Worm (Caenorhabditis elegans) whole organism, L2 larva: ENCODE data around the gene haf-3.
A peak's percentile ranks its signal among the peaks of the same experiment; 100 is the strongest.

Source experiments
- C34F6.9 ChIP-seq: fragments of 150-350 bp; optimal IDR thresholded peaks from 2 replicates; lab custom pipeline; 2014; ENCODE audit warnings: missing biosample characterization, missing genetic modification characterization
- F13H6.1 ChIP-seq: sonication (generic microtip); optimal IDR thresholded peaks from 2 replicates; lab custom pipeline; 2016; ENCODE audit warnings: missing genetic modification characterization, missing compliant biosample characterization
- R02D3.7 ChIP-seq: fragments of 150-350 bp; optimal IDR thresholded peaks from 2 replicates; lab custom pipeline; 2014; ENCODE audit warnings: missing biosample characterization, missing genetic modification characterization
- Y55F3AM.14 ChIP-seq: fragments of 200-800 bp; sonication (Bioruptor generic); optimal IDR thresholded peaks from 2 replicates; lab custom pipeline; 2018; ENCODE audit warnings: mild to moderate bottlenecking, missing genetic modification characterization, missing compliant biosample characterization
- ZK546.5 ChIP-seq: sonication (generic microtip); optimal IDR thresholded peaks from 2 replicates; lab custom pipeline; 2017; ENCODE audit warnings: missing biosample characterization, missing genetic modification characterization
- alr-1 ChIP-seq: fragments of 150-350 bp; optimal IDR thresholded peaks from 2 replicates; lab custom pipeline; 2014; ENCODE audit warnings: missing biosample characterization, missing genetic modification characterization
- aly-2 ChIP-seq: fragments of 150-350 bp; optimal IDR thresholded peaks from 2 replicates; lab custom pipeline; 2014; ENCODE audit warnings: missing biosample characterization, missing genetic modification characterization
- ama-1 ChIP-seq: fragments of 150-350 bp; optimal IDR thresholded peaks from 2 replicates; lab custom pipeline; 2018; ENCODE audit warnings: inconsistent platforms
- blmp-1 ChIP-seq: sonication (generic microtip); optimal IDR thresholded peaks from 2 replicates; lab custom pipeline; 2017; ENCODE audit warnings: missing genetic modification characterization, mild to moderate bottlenecking, missing compliant biosample characterization, antibody characterized with exemption, moderate library complexity; ENCODE audit not compliant: insufficient read depth
- ceh-16 ChIP-seq: fragments of 150-350 bp; optimal IDR thresholded peaks from 2 replicates; lab custom pipeline; 2014; ENCODE audit warnings: missing biosample characterization, missing genetic modification characterization
- ceh-82 ChIP-seq: fragments of 150-350 bp; optimal IDR thresholded peaks from 2 replicates; lab custom pipeline; 2014; ENCODE audit warnings: missing biosample characterization, missing genetic modification characterization
- crh-2 ChIP-seq: sonication (generic microtip); optimal IDR thresholded peaks from 2 replicates; lab custom pipeline; 2017; ENCODE audit warnings: missing biosample characterization, missing genetic modification characterization
- dmd-4 ChIP-seq: sonication (generic microtip); optimal IDR thresholded peaks from 2 replicates; lab custom pipeline; 2017; ENCODE audit warnings: missing biosample characterization, missing genetic modification characterization
- egl-27 ChIP-seq: sonication (generic microtip); optimal IDR thresholded peaks from 3 replicates; lab custom pipeline; 2017; ENCODE audit warnings: missing biosample characterization, missing genetic modification reagents, missing genetic modification characterization
- elt-1 ChIP-seq: fragments of 150-350 bp; optimal IDR thresholded peaks from 2 replicates; lab custom pipeline; 2014; ENCODE audit warnings: missing biosample characterization, missing genetic modification characterization
- elt-3 ChIP-seq: sonication (generic microtip); optimal IDR thresholded peaks from 2 replicates; lab custom pipeline; 2017; ENCODE audit warnings: missing biosample characterization, missing genetic modification characterization
- fos-1 ChIP-seq: fragments of 150-350 bp; optimal IDR thresholded peaks from 2 replicates; lab custom pipeline; 2014; ENCODE audit warnings: missing biosample characterization, missing genetic modification characterization
- gmeb-1 ChIP-seq: fragments of 150-350 bp; optimal IDR thresholded peaks from 2 replicates; lab custom pipeline; 2014; ENCODE audit warnings: missing biosample characterization, missing genetic modification characterization
- lin-11 ChIP-seq: fragments of 150-350 bp; sonication (generic microtip); optimal IDR thresholded peaks from 2 replicates; lab custom pipeline; 2014; ENCODE audit warnings: missing biosample characterization, missing genetic modification characterization, inconsistent platforms, mixed read lengths
- lin-13 ChIP-seq: fragments of 150-350 bp; optimal IDR thresholded peaks from 2 replicates; lab custom pipeline; 2014; ENCODE audit warnings: missing biosample characterization, missing genetic modification reagents, missing genetic modification characterization
- lin-39 ChIP-seq: fragments of 150-350 bp; optimal IDR thresholded peaks from 2 replicates; lab custom pipeline; 2014; ENCODE audit warnings: missing biosample characterization, missing genetic modification reagents, missing genetic modification characterization
- lsy-2 ChIP-seq, 2 experiments: fragments of 150-350 bp in 1 of 2; sonication (generic microtip) in 1 of 2; optimal IDR thresholded peaks; 2 replicates each; lab custom pipeline; 2014 to 2017; ENCODE audit warnings: missing biosample characterization in 2 of 2, missing genetic modification characterization in 2 of 2
- mab-5 ChIP-seq: fragments of 150-350 bp; optimal IDR thresholded peaks from 2 replicates; lab custom pipeline; 2014; ENCODE audit warnings: missing biosample characterization, missing genetic modification characterization
- mbf-1 ChIP-seq: sonication (generic microtip); optimal IDR thresholded peaks from 2 replicates; lab custom pipeline; 2017; ENCODE audit warnings: missing biosample characterization, missing genetic modification characterization
- mdl-1 ChIP-seq, 2 experiments: fragments of 150-350 bp in 1 of 2; sonication (generic microtip) in 1 of 2; optimal IDR thresholded peaks; 2 replicates each; lab custom pipeline; 2017; ENCODE audit warnings: missing biosample characterization in 2 of 2, missing genetic modification characterization in 2 of 2
- nhr-10 ChIP-seq: sonication (generic microtip); optimal IDR thresholded peaks from 2 replicates; lab custom pipeline; 2017; ENCODE audit warnings: missing biosample characterization, missing genetic modification characterization
- nhr-11 ChIP-seq: fragments of 150-350 bp; optimal IDR thresholded peaks from 2 replicates; lab custom pipeline; 2014; ENCODE audit warnings: missing biosample characterization, missing genetic modification characterization
- nhr-12 ChIP-seq: fragments of 150-350 bp; optimal IDR thresholded peaks from 2 replicates; lab custom pipeline; 2014; ENCODE audit warnings: missing biosample characterization, missing genetic modification characterization
- nhr-129 ChIP-seq: fragments of 150-350 bp; optimal IDR thresholded peaks from 2 replicates; lab custom pipeline; 2014; ENCODE audit warnings: missing biosample characterization, missing genetic modification characterization
- nhr-21 ChIP-seq: fragments of 150-350 bp; optimal IDR thresholded peaks from 2 replicates; lab custom pipeline; 2014; ENCODE audit warnings: missing biosample characterization, missing genetic modification characterization
- nhr-23 ChIP-seq: fragments of 150-350 bp; optimal IDR thresholded peaks from 2 replicates; lab custom pipeline; 2014; ENCODE audit warnings: missing biosample characterization, missing genetic modification reagents, missing genetic modification characterization
- nhr-237 ChIP-seq: fragments of 150-350 bp; optimal IDR thresholded peaks from 2 replicates; lab custom pipeline; 2014; ENCODE audit warnings: missing biosample characterization, missing genetic modification characterization
- nhr-25 ChIP-seq: fragments of 150-350 bp; sonication (generic microtip); optimal IDR thresholded peaks from 3 replicates; lab custom pipeline; 2014; ENCODE audit warnings: missing biosample characterization, missing genetic modification characterization
- nhr-6 ChIP-seq: fragments of 150-350 bp; optimal IDR thresholded peaks from 2 replicates; lab custom pipeline; 2014; ENCODE audit warnings: missing biosample characterization, missing genetic modification characterization
- nhr-77 ChIP-seq: fragments of 150-350 bp; optimal IDR thresholded peaks from 2 replicates; lab custom pipeline; 2014; ENCODE audit warnings: missing biosample characterization, missing genetic modification characterization
- peb-1 ChIP-seq: fragments of 150-350 bp; optimal IDR thresholded peaks from 2 replicates; lab custom pipeline; 2014; ENCODE audit warnings: missing biosample characterization, missing genetic modification characterization
- sem-4 ChIP-seq: fragments of 150-350 bp; optimal IDR thresholded peaks from 2 replicates; lab custom pipeline; 2014; ENCODE audit warnings: missing biosample characterization, missing genetic modification reagents, missing genetic modification characterization
- skn-1 ChIP-seq: sonication (generic microtip); optimal IDR thresholded peaks from 2 replicates; lab custom pipeline; 2017; ENCODE audit warnings: missing biosample characterization, missing genetic modification characterization
- sma-3 ChIP-seq: sonication (generic microtip); optimal IDR thresholded peaks from 2 replicates; lab custom pipeline; 2016; ENCODE audit warnings: missing genetic modification reagents, missing genetic modification characterization, missing compliant biosample characterization
- sma-9 ChIP-seq, 2 experiments: fragments of 150-350 bp in 1 of 2; sonication (generic microtip) in 1 of 2; optimal IDR thresholded peaks; 2 replicates each; lab custom pipeline; 2014 to 2016; ENCODE audit warnings: missing genetic modification characterization in 2 of 2, mild to moderate bottlenecking in 1 of 2, missing biosample characterization in 1 of 2, missing compliant biosample characterization in 1 of 2, missing genetic modification reagents in 1 of 2, moderate library complexity in 1 of 2
- snpc-4 ChIP-seq: fragments of 150-350 bp; optimal IDR thresholded peaks from 2 replicates; lab custom pipeline; 2014; ENCODE audit warnings: missing biosample characterization, missing genetic modification characterization
- unc-39 ChIP-seq: fragments of 150-350 bp; optimal IDR thresholded peaks from 2 replicates; lab custom pipeline; 2014; ENCODE audit warnings: missing biosample characterization, missing genetic modification characterization
- unc-55 ChIP-seq: fragments of 150-350 bp; sonication (generic microtip); optimal IDR thresholded peaks from 3 replicates; lab custom pipeline; 2014; ENCODE audit warnings: missing biosample characterization, missing genetic modification reagents, missing genetic modification characterization
- unc-62 ChIP-seq: fragments of 150-350 bp; optimal IDR thresholded peaks from 2 replicates; lab custom pipeline; 2014; ENCODE audit warnings: missing biosample characterization, missing genetic modification reagents, missing genetic modification characterization
- zag-1 ChIP-seq: fragments of 150-350 bp; optimal IDR thresholded peaks from 2 replicates; lab custom pipeline; 2014; ENCODE audit warnings: missing biosample characterization, missing genetic modification characterization
- ztf-1 ChIP-seq: fragments of 200-800 bp; sonication (Bioruptor generic); conservative IDR thresholded peaks from 2 replicates; pipeline ENCODE4 v1.3.6; 2022; ENCODE audit warnings: missing genetic modification characterization, missing compliant biosample characterization
- ztf-11 ChIP-seq: sonication (generic microtip); optimal IDR thresholded peaks from 2 replicates; lab custom pipeline; 2017; ENCODE audit warnings: missing biosample characterization, missing genetic modification characterization
- ztf-4 ChIP-seq: fragments of 150-350 bp; optimal IDR thresholded peaks from 2 replicates; lab custom pipeline; 2014; ENCODE audit warnings: missing biosample characterization, missing genetic modification characterization

The haf-3 gene

ce11 chrV:15766122-15766594, at the start of gene haf-3, which contains the start of gene F57A10.2:
haf-3 (minus strand) TSS chrV:15766172.
F57A10.2 (plus strand) TSS chrV:15766575.
- TF ChIP-seq C34F6.9 (tag; lab: Kevin White, UChicago) (peak; percentile 96), dmd-4 (tag; lab: Kevin White, UChicago) (peak; percentile 41), nhr-11 (tag; lab: Kevin White, UChicago) (no peak), R02D3.7 (peak; percentile 72), F13H6.1 (peak; percentile 91), aly-2 (tag; lab: Kevin White, UChicago) (no peak), nhr-21 (tag; lab: Kevin White, UChicago) (peak; percentile 87), mdl-1 (tag; optimal IDR thresholded peaks at IDR 0.05; lab: Kevin White, UChicago) (peak in 1 of 2 experiments; percentile 19), sem-4 (peak; percentile 83), ceh-82 (tag; lab: Kevin White, UChicago) (peak; percentile 78), mab-5 (tag; lab: Kevin White, UChicago) (peak; percentile 90), nhr-77 (tag; lab: Kevin White, UChicago) (peak; percentile 68), alr-1 (tag; lab: Kevin White, UChicago) (no peak), ZK546.5 (no peak), elt-3 (tag; lab: Kevin White, UChicago) (no peak), crh-2 (tag; lab: Kevin White, UChicago) (peak; percentile 94), peb-1 (tag; lab: Kevin White, UChicago) (no peak), ztf-11 (tag; lab: Kevin White, UChicago) (no peak), unc-39 (tag; lab: Kevin White, UChicago) (no peak), unc-55 (GFP tag; lab: Kevin White, UChicago) (peak; percentile 94), ama-1 (lab: Kevin White, UChicago) (peak; percentile 60), ztf-1 (no peak), sma-3 (peak; percentile 92), zag-1 (tag; lab: Kevin White, UChicago) (peak; percentile 67), lsy-2 (tag; optimal IDR thresholded peaks at IDR 0.05; lab: Kevin White, UChicago) (peak; percentile 92 to 96), nhr-23 (tag; lab: Kevin White, UChicago) (no peak), egl-27 (tag; lab: Kevin White, UChicago) (peak; percentile 92), gmeb-1 (peak; percentile 99), ceh-16 (tag; lab: Kevin White, UChicago) (peak; percentile 60), snpc-4 (tag; lab: Kevin White, UChicago) (peak; percentile 87), skn-1 (tag; lab: Kevin White, UChicago) (no peak), nhr-129 (tag; lab: Kevin White, UChicago) (peak; percentile 78), blmp-1 (peak; percentile 9), lin-39 (tag; lab: Kevin White, UChicago) (no peak), nhr-12 (tag; lab: Kevin White, UChicago) (no peak), mbf-1 (tag; lab: Kevin White, UChicago) (no peak), nhr-6 (tag; lab: Kevin White, UChicago) (peak; percentile 84), unc-62 (GFP tag; lab: Kevin White, UChicago) (peak; percentile 33), sma-9 (GFP tag; optimal IDR thresholded peaks at IDR 0.05; lab: Kevin White, UChicago) (peak; percentile 95), sma-9 (tag; optimal IDR thresholded peaks at IDR 0.05; lab: Kevin White, UChicago) (no peak), Y55F3AM.14 (GFP tag; lab: Kevin White, UChicago) (peak; percentile 37), elt-1 (tag; lab: Kevin White, UChicago) (no peak), lin-11 (tag; lab: Kevin White, UChicago) (peak; percentile 64), ztf-4 (peak; percentile 84), lin-13 (GFP tag; lab: Kevin White, UChicago) (peak; percentile 92), nhr-10 (tag; lab: Kevin White, UChicago) (peak; percentile 81), nhr-237 (tag; lab: Kevin White, UChicago) (peak; percentile 80), fos-1 (tag; lab: Kevin White, UChicago) (peak; percentile 57), nhr-25 (tag; lab: Kevin White, UChicago) (peak; percentile 92)
